Worm (Caenorhabditis elegans): Measurements from ENCODE around the gene F53C3.6.

DNA sequence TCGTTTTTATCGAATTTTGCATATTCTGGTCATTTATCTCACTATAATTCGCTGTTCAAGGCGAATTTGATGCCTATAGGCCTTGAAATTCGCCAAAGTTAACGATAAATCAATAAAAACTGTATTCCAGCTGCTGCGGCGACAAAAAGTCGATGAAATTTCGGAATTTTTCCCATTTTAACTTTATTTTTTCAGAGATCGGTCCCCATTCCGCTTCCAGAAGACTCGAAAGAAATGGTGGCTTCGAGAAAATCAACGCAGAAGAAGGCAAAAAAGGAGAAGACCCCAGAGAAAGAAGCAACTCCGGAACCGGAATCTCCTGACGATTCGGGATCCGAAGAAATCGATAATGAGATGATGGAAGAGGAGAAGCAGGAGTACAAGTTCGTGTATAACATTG, 37.2 kb downstream of the F53C3.6 start:
- TF ChIP-seq nhr-12 (tag; optimal IDR thresholded peaks at IDR 0.05) (no peak), fos-1 (tag; optimal IDR thresholded peaks at IDR 0.05) (no peak), nhr-76 (tag; optimal IDR thresholded peaks at IDR 0.05) (no peak), elt-1 (tag; optimal IDR thresholded peaks at IDR 0.05) (no peak)

Data from whole organism, L3 larva.